Worm (Caenorhabditis elegans) whole organism, young adult: ENCODE data around the gene ugt-58.

Experiments
- F22D6.2 ChIP-seq: sonication (generic microtip); optimal IDR thresholded peaks from 2 replicates; lab custom pipeline; 2016; ENCODE audit warnings: mild to moderate bottlenecking, missing genetic modification characterization, missing compliant biosample characterization
- F23B12.7 ChIP-seq: sonication (generic microtip); optimal IDR thresholded peaks from 2 replicates; lab custom pipeline; 2017; ENCODE audit warnings: missing genetic modification characterization, mild to moderate bottlenecking, missing compliant biosample characterization, antibody characterized with exemption, moderate library complexity; ENCODE audit not compliant: insufficient read depth
- F33H1.4 ChIP-seq: fragments of 200-800 bp; sonication (Bioruptor generic); IDR thresholded peaks from 2 replicates; pipeline ENCODE4 v1.3.6; 2022; ENCODE audit warnings: missing genetic modification reagents, missing genetic modification characterization, missing compliant biosample characterization
- F55B11.4 ChIP-seq: sonication (generic microtip); optimal IDR thresholded peaks from 2 replicates; lab custom pipeline; 2016; ENCODE audit warnings: missing compliant biosample characterization, missing genetic modification characterization, borderline replicate concordance; ENCODE audit not compliant: insufficient read depth
- F57A8.1 ChIP-seq: fragments of 200-800 bp; sonication (Bioruptor generic); optimal IDR thresholded peaks from 2 replicates; lab custom pipeline; 2018; ENCODE audit warnings: mild to moderate bottlenecking, missing genetic modification characterization, moderate library complexity, missing compliant biosample characterization
- T07F8.4 ChIP-seq: sonication (generic microtip); optimal IDR thresholded peaks from 2 replicates; lab custom pipeline; 2016; ENCODE audit warnings: mild to moderate bottlenecking, missing genetic modification characterization, moderate library complexity, missing compliant biosample characterization
- Y53F4B.3 ChIP-seq: fragments of 200-800 bp; sonication (Bioruptor generic); IDR thresholded peaks from 2 replicates; pipeline ENCODE4 v1.3.6; 2022; ENCODE audit warnings: missing genetic modification reagents, missing genetic modification characterization, missing compliant biosample characterization
- aptf-2 ChIP-seq: fragments of 200-800 bp; sonication (Bioruptor generic); conservative IDR thresholded peaks from 2 replicates; pipeline ENCODE4 v1.3.6; 2022; ENCODE audit warnings: missing genetic modification reagents, missing genetic modification characterization, missing compliant biosample characterization
- attf-3 ChIP-seq: fragments of 200-800 bp; sonication (Bioruptor generic); conservative IDR thresholded peaks from 2 replicates; pipeline ENCODE4 v1.3.6; 2022; ENCODE audit warnings: missing genetic modification reagents, missing genetic modification characterization, missing compliant biosample characterization
- ceh-27 ChIP-seq: fragments of 200-800 bp; sonication (Bioruptor generic); optimal IDR thresholded peaks from 2 replicates; lab custom pipeline; 2018; ENCODE audit warnings: mild to moderate bottlenecking, missing genetic modification characterization, moderate library complexity, missing compliant biosample characterization
- ceh-40 ChIP-seq: fragments of 200-800 bp; sonication (Bioruptor generic); IDR thresholded peaks from 2 replicates; pipeline ENCODE4 v1.3.6; 2022; ENCODE audit warnings: missing genetic modification characterization, missing compliant biosample characterization
- die-1 ChIP-seq: sonication (generic microtip); optimal IDR thresholded peaks from 2 replicates; lab custom pipeline; 2016; ENCODE audit warnings: missing genotype, mild to moderate bottlenecking, missing genetic modification characterization, missing compliant biosample characterization
- dpl-1 ChIP-seq: fragments of 150-350 bp; optimal IDR thresholded peaks from 2 replicates; lab custom pipeline; 2014; ENCODE audit warnings: missing biosample characterization, missing genetic modification reagents, missing genetic modification characterization
- efl-1 ChIP-seq: fragments of 150-350 bp; optimal IDR thresholded peaks from 2 replicates; lab custom pipeline; 2014; ENCODE audit warnings: missing biosample characterization, missing genetic modification reagents, missing genetic modification characterization
- egl-18 ChIP-seq: fragments of 200-800 bp; sonication (Bioruptor generic); IDR thresholded peaks from 2 replicates; pipeline ENCODE4 v1.3.6; 2022; ENCODE audit warnings: missing genetic modification reagents, missing genetic modification characterization, missing compliant biosample characterization
- him-1 ChIP-seq: sonication (generic microtip); optimal IDR thresholded peaks from 2 replicates; lab custom pipeline; 2016; ENCODE audit warnings: missing genotype, missing genetic modification reagents, missing genetic modification characterization, missing compliant biosample characterization
- hlh-26 ChIP-seq: fragments of 200-800 bp; sonication (Bioruptor generic); conservative IDR thresholded peaks from 2 replicates; pipeline ENCODE4 v1.3.6; 2022; ENCODE audit warnings: missing genetic modification reagents, missing genetic modification characterization, missing compliant biosample characterization
- hmg-20 ChIP-seq: fragments of 200-800 bp; sonication (Bioruptor generic); IDR thresholded peaks from 2 replicates; pipeline ENCODE4 v1.3.6; 2022; ENCODE audit warnings: missing genetic modification reagents, missing genetic modification characterization, missing compliant biosample characterization
- madf-10 ChIP-seq: sonication (generic microtip); optimal IDR thresholded peaks from 2 replicates; lab custom pipeline; 2016; ENCODE audit warnings: mild to moderate bottlenecking, missing genetic modification characterization, missing compliant biosample characterization
- madf-6 ChIP-seq: fragments of 200-800 bp; sonication (Bioruptor generic); IDR thresholded peaks from 2 replicates; pipeline ENCODE4 v1.3.6; 2022; ENCODE audit warnings: missing genetic modification reagents, missing genetic modification characterization, missing compliant biosample characterization
- madf-8 ChIP-seq: fragments of 200-800 bp; sonication (Bioruptor generic); conservative IDR thresholded peaks from 2 replicates; pipeline ENCODE4 v1.3.6; 2022; ENCODE audit warnings: missing genetic modification reagents, missing genetic modification characterization, missing compliant biosample characterization
- nfyb-1 ChIP-seq: fragments of 200-800 bp; sonication (Bioruptor generic); IDR thresholded peaks from 2 replicates; pipeline ENCODE4 v1.3.6; 2022; ENCODE audit warnings: missing genetic modification reagents, missing genetic modification characterization, missing compliant biosample characterization
- nhr-27 ChIP-seq: fragments of 200-800 bp; sonication (Bioruptor generic); optimal IDR thresholded peaks from 2 replicates; lab custom pipeline; 2018; ENCODE audit warnings: mild to moderate bottlenecking, missing genetic modification characterization, moderate library complexity, missing compliant biosample characterization
- repo-1 ChIP-seq: sonication (generic microtip); optimal IDR thresholded peaks from 2 replicates; lab custom pipeline; 2017; ENCODE audit warnings: mild to moderate bottlenecking, missing genetic modification characterization, missing compliant biosample characterization
- snpc-1.3 ChIP-seq: sonication (generic microtip); optimal IDR thresholded peaks from 2 replicates; lab custom pipeline; 2017; ENCODE audit warnings: missing genetic modification characterization, mild to moderate bottlenecking, missing compliant biosample characterization, antibody characterized with exemption, moderate library complexity, missing genotype, missing genetic modification reagents; ENCODE audit not compliant: insufficient read depth
- snpc-3.4 ChIP-seq: sonication (generic microtip); optimal IDR thresholded peaks from 2 replicates; lab custom pipeline; 2017; ENCODE audit warnings: missing genetic modification characterization, mild to moderate bottlenecking, missing compliant biosample characterization, antibody characterized with exemption, moderate library complexity, missing genotype, missing genetic modification reagents
- snpc-4 ChIP-seq, 5 experiments: fragments of 150-350 bp in 1 of 5; sonication (generic microtip) in 4 of 5; optimal IDR thresholded peaks; 2 replicates each; lab custom pipeline; 2014 to 2018; ENCODE audit warnings: missing genetic modification characterization in 5 of 5, missing biosample characterization in 3 of 5, antibody characterized with exemption in 2 of 5, mild to moderate bottlenecking in 2 of 5, missing compliant biosample characterization in 2 of 5, missing genotype in 2 of 5, moderate library complexity in 2 of 5, missing genetic modification reagents in 1 of 5
- somi-1 ChIP-seq: fragments of 200-800 bp; sonication (Bioruptor generic); optimal IDR thresholded peaks from 2 replicates; lab custom pipeline; 2018; ENCODE audit warnings: mild to moderate bottlenecking, missing genetic modification characterization, missing compliant biosample characterization
- tbx-9 ChIP-seq: sonication (generic microtip); optimal IDR thresholded peaks from 2 replicates; lab custom pipeline; 2016; ENCODE audit warnings: borderline replicate concordance, missing genetic modification characterization, inconsistent platforms, missing compliant biosample characterization
- unc-130 ChIP-seq: sonication (generic microtip); optimal IDR thresholded peaks from 2 replicates; lab custom pipeline; 2016; ENCODE audit warnings: missing genetic modification reagents, missing genetic modification characterization, missing compliant biosample characterization
- xnd-1 ChIP-seq: sonication (generic microtip); optimal IDR thresholded peaks from 2 replicates; lab custom pipeline; 2016; ENCODE audit warnings: missing genotype, missing genetic modification reagents, missing genetic modification characterization, missing compliant biosample characterization
- ztf-28 ChIP-seq: fragments of 200-800 bp; sonication (Bioruptor generic); IDR thresholded peaks from 2 replicates; pipeline ENCODE4 v1.3.6; 2022; ENCODE audit warnings: missing genetic modification reagents, missing genetic modification characterization, missing compliant biosample characterization
- ztf-6 ChIP-seq: fragments of 200-800 bp; sonication (Bioruptor generic); IDR thresholded peaks from 2 replicates; pipeline ENCODE4 v1.3.6; 2022; ENCODE audit warnings: missing genetic modification reagents, missing genetic modification characterization, missing compliant biosample characterization

The ugt-58 gene

ce11 chrII:9554925-9555553 is 31.5 kb downstream of the ugt-58 start, which contains the start of gene F35H8.2:
Gene F35H8.2 (plus strand): TSS chrII:9555503.
- TF ChIP-seq madf-10 (tag; lab: Kevin White, UChicago), result no peak
- no peak for TF ChIP-seq ceh-27 (GFP tag; lab: Kevin White, UChicago)
- TF ChIP-seq T07F8.4 (tag; lab: Kevin White, UChicago), result no peak
- TF ChIP-seq repo-1 (tag; lab: Kevin White, UChicago), result no peak
- TF ChIP-seq nfyb-1, result no peak

DNA sequence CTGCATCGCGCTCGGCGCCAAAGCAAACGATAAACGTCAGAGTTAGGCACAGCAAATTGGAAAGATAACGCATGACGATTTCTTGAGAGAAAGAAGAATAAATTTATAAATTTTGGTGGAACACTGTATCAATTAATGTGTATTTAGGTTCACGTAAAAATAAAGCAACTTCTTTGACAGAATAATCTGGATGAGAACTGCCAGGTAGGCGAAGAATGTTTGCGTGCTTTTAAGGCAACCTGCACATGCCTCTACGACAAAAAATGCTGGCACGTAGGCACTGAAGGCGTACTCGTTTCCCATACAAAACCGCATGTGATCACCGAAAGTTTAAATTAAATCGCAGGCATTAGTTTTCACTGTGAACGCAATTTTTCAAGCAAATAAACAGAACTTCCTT is 33.4 kb downstream of the ugt-58 start, which contains the start of gene F35H8.1:
TSS of gene F35H8.1 (minus strand) at position 101 of the 400 bp plus-strand sequence.
- TF ChIP-seq snpc-1.3 (tag; lab: Kevin White, UChicago) (no peak), hmg-20 (GFP tag; lab: Robert Waterston, UW) (no peak), xnd-1 (tag; lab: Kevin White, UChicago) (no peak), aptf-2 (GFP tag; lab: Robert Waterston, UW) (no peak), ztf-28 (GFP tag; lab: Robert Waterston, UW) (no peak), attf-3 (GFP tag; lab: Robert Waterston, UW) (no peak), ceh-40 (GFP tag; lab: Robert Waterston, UW) (no peak), snpc-3.4 (no peak), F33H1.4 (no peak)

DNA sequence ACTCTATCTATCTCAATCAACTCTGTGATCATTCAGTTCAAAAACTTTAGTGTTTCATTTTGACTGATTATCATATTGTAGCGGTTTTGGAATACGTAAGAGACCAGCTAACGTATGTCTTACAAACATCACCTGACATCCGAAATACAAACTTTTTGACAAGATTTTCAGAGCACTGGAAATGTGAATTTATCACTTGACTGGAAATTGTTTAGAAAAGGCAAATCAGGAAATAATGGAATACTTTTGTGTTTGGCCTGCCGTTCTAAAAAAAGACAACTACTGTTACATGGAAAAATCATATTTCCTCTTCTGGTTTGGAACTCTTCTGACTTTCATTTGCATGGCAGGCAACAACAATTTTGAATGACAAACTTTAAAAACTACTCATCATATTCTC is 35.0 kb downstream of the ugt-58 start, which contains the start of gene F35H8.12:
TSS of gene F35H8.12 (plus strand) at position 301 of the 400 bp plus-strand sequence.
- no peak for TF ChIP-seq dpl-1 (GFP tag; lab: Kevin White, UChicago)
- TF ChIP-seq nhr-27 (tag; lab: Kevin White, UChicago), result no peak
- TF ChIP-seq him-1 (tag; lab: Kevin White, UChicago), result no peak
- no peak for TF ChIP-seq madf-8 (GFP tag; lab: Robert Waterston, UW)
- no peak for TF ChIP-seq ceh-40 (GFP tag; lab: Robert Waterston, UW)
- no peak for TF ChIP-seq hlh-26 (GFP tag; lab: Robert Waterston, UW)
- no peak for TF ChIP-seq egl-18 (GFP tag; lab: Robert Waterston, UW)
- no peak for TF ChIP-seq F23B12.7
- no peak for TF ChIP-seq ztf-6 (GFP tag; lab: Robert Waterston, UW)

- TF ChIP-seq die-1 (tag; lab: Kevin White, UChicago) (no peak), somi-1 (GFP tag; lab: Kevin White, UChicago) (no peak), aptf-2 (GFP tag; lab: Robert Waterston, UW) (no peak), F55B11.4 (tag; lab: Kevin White, UChicago) (no peak), snpc-3.4 (no peak), efl-1 (no peak), unc-130 (GFP tag; lab: Kevin White, UChicago) (no peak), F22D6.2 (tag; lab: Kevin White, UChicago) (no peak), F57A8.1 (GFP tag; lab: Kevin White, UChicago) (no peak), tbx-9 (tag; lab: Kevin White, UChicago) (no peak), madf-6 (GFP tag; lab: Robert Waterston, UW) (no peak), Y53F4B.3 (GFP tag; lab: Robert Waterston, UW) (no peak), snpc-4 (GFP tag; optimal IDR thresholded peaks at IDR 0.05; lab: Kevin White, UChicago) (no peak), snpc-4 (tag; optimal IDR thresholded peaks at IDR 0.05; lab: Kevin White, UChicago) (no peak)
Measured at ce11 chrII:9550718-9551117, 35.9 kb downstream of the ugt-58 start, which contains the start of gene sra-6. Gene sra-6 (minus strand): TSS chrII:9550818.
